Worm (Caenorhabditis elegans): ENCODE results near the gene clec-157.

Gene clec-157

ce11 chrIII:4873395-4873794 is 29.2 kb upstream of the clec-157 start:
- TF ChIP-seq T22C8.4 (GFP tag; IDR thresholded peaks at IDR 0.05): no peak
- no peak for TF ChIP-seq ztf-29 (GFP tag; IDR thresholded peaks at IDR 0.05)
- no peak for TF ChIP-seq flt-1 (GFP tag; IDR thresholded peaks at IDR 0.05)
- TF ChIP-seq med-1 (GFP tag; optimal IDR thresholded peaks at IDR 0.05; ENCODE audit: insufficient read depth): no peak
- TF ChIP-seq cog-1 (tag; optimal IDR thresholded peaks at IDR 0.05): no peak
- TF ChIP-seq ref-1 (GFP tag; conservative IDR thresholded peaks at IDR 0.05): no peak
- no peak for TF ChIP-seq klf-2 (GFP tag; conservative IDR thresholded peaks at IDR 0.05)
- no peak for TF ChIP-seq ztf-23 (GFP tag; IDR thresholded peaks at IDR 0.05)

ce11 chrIII:4870478-4870877 is 26.3 kb upstream of the clec-157 start, which contains the start of gene gipc-1:
Gene gipc-1, plus strand, starts transcription at chrIII:4870778.
- TF ChIP-seq ref-1 (GFP tag; conservative IDR thresholded peaks at IDR 0.05) (no peak), med-1 (GFP tag; optimal IDR thresholded peaks at IDR 0.05; ENCODE audit: insufficient read depth) (no peak), tab-1 (GFP tag; IDR thresholded peaks at IDR 0.05) (no peak), ztf-23 (GFP tag; IDR thresholded peaks at IDR 0.05) (no peak), flt-1 (GFP tag; IDR thresholded peaks at IDR 0.05) (no peak), cog-1 (tag; optimal IDR thresholded peaks at IDR 0.05) (no peak), klf-2 (GFP tag; conservative IDR thresholded peaks at IDR 0.05) (no peak), ztf-29 (GFP tag; IDR thresholded peaks at IDR 0.05) (no peak), T22C8.4 (GFP tag; IDR thresholded peaks at IDR 0.05) (no peak)

- TF ChIP-seq ztf-23 (GFP tag; IDR thresholded peaks at IDR 0.05) (no peak), klf-2 (GFP tag; conservative IDR thresholded peaks at IDR 0.05) (no peak), med-1 (GFP tag; optimal IDR thresholded peaks at IDR 0.05; ENCODE audit: insufficient read depth) (no peak), flt-1 (GFP tag; IDR thresholded peaks at IDR 0.05) (no peak), ztf-29 (GFP tag; IDR thresholded peaks at IDR 0.05) (no peak), tab-1 (GFP tag; IDR thresholded peaks at IDR 0.05) (no peak), cog-1 (tag; optimal IDR thresholded peaks at IDR 0.05) (no peak), T22C8.4 (GFP tag; IDR thresholded peaks at IDR 0.05) (no peak), ref-1 (GFP tag; conservative IDR thresholded peaks at IDR 0.05) (no peak)
Observed at ce11 chrIII:4868643-4869042, 24.4 kb upstream of the clec-157 start, which contains the start of the genes msd-4 and C35D10.3. Gene msd-4, minus strand, starts transcription at chrIII:4868743. Gene C35D10.3, plus strand, starts transcription at chrIII:4868921.

- TF ChIP-seq klf-2 (GFP tag; conservative IDR thresholded peaks at IDR 0.05): no peak
- no peak for TF ChIP-seq cog-1 (tag; optimal IDR thresholded peaks at IDR 0.05)
- no peak for TF ChIP-seq med-1 (GFP tag; optimal IDR thresholded peaks at IDR 0.05; ENCODE audit: insufficient read depth)
- no peak for TF ChIP-seq T22C8.4 (GFP tag; IDR thresholded peaks at IDR 0.05)
- TF ChIP-seq ztf-23 (GFP tag; IDR thresholded peaks at IDR 0.05): no peak
- no peak for TF ChIP-seq ref-1 (GFP tag; conservative IDR thresholded peaks at IDR 0.05)
- no peak for TF ChIP-seq tab-1 (GFP tag; IDR thresholded peaks at IDR 0.05)
Observed at ce11 chrIII:4866762-4867161, 22.5 kb upstream of the clec-157 start, which contains the start of gene C35D10.17. Gene C35D10.17, plus strand, starts transcription at chrIII:4867062.

ce11 chrIII:4863127-4863526 is 18.9 kb upstream of the clec-157 start, which contains the start of gene coq-8:
Gene coq-8, plus strand, starts transcription at chrIII:4863427.
- TF ChIP-seq ref-1 (GFP tag; conservative IDR thresholded peaks at IDR 0.05): no peak
- no peak for TF ChIP-seq ztf-29 (GFP tag; IDR thresholded peaks at IDR 0.05)
- no peak for TF ChIP-seq cog-1 (tag; optimal IDR thresholded peaks at IDR 0.05)
- no peak for TF ChIP-seq tab-1 (GFP tag; IDR thresholded peaks at IDR 0.05)
- no peak for TF ChIP-seq T22C8.4 (GFP tag; IDR thresholded peaks at IDR 0.05)
- TF ChIP-seq ztf-23 (GFP tag; IDR thresholded peaks at IDR 0.05): no peak
- no peak for TF ChIP-seq med-1 (GFP tag; optimal IDR thresholded peaks at IDR 0.05; ENCODE audit: insufficient read depth)
- no peak for TF ChIP-seq klf-2 (GFP tag; conservative IDR thresholded peaks at IDR 0.05)
- TF ChIP-seq flt-1 (GFP tag; IDR thresholded peaks at IDR 0.05): no peak

- no peak for TF ChIP-seq flt-1 (GFP tag; IDR thresholded peaks at IDR 0.05)
- no peak for TF ChIP-seq ref-1 (GFP tag; conservative IDR thresholded peaks at IDR 0.05)
- TF ChIP-seq cog-1 (tag; optimal IDR thresholded peaks at IDR 0.05): no peak
- no peak for TF ChIP-seq tab-1 (GFP tag; IDR thresholded peaks at IDR 0.05)
- no peak for TF ChIP-seq T22C8.4 (GFP tag; IDR thresholded peaks at IDR 0.05)
- no peak for TF ChIP-seq ztf-23 (GFP tag; IDR thresholded peaks at IDR 0.05)
Observed at ce11 chrIII:4861744-4862401, 17.6 kb upstream of the clec-157 start, which contains the start of the genes C35D10.10 and C35D10.5. Gene C35D10.10, minus strand, starts transcription at chrIII:4861794. Gene C35D10.5, plus strand, starts transcription at chrIII:4862351.

- no peak for TF ChIP-seq cog-1 (tag; optimal IDR thresholded peaks at IDR 0.05)
- no peak for TF ChIP-seq ref-1 (GFP tag; conservative IDR thresholded peaks at IDR 0.05)
Observed at ce11 chrIII:4859039-4859438, 14.8 kb upstream of the clec-157 start, which contains the start of gene C35D10.6. Gene C35D10.6, plus strand, starts transcription at chrIII:4859339.

- TF ChIP-seq T22C8.4 (GFP tag; IDR thresholded peaks at IDR 0.05): no peak
- no peak for TF ChIP-seq ztf-23 (GFP tag; IDR thresholded peaks at IDR 0.05)
- no peak for TF ChIP-seq tab-1 (GFP tag; IDR thresholded peaks at IDR 0.05)
- no peak for TF ChIP-seq flt-1 (GFP tag; IDR thresholded peaks at IDR 0.05)
- no peak for TF ChIP-seq ref-1 (GFP tag; conservative IDR thresholded peaks at IDR 0.05)
Observed at ce11 chrIII:4856992-4857391, 12.8 kb upstream of the clec-157 start.

- TF ChIP-seq ref-1 (GFP tag; conservative IDR thresholded peaks at IDR 0.05) (no peak), ztf-23 (GFP tag; IDR thresholded peaks at IDR 0.05) (no peak), ztf-29 (GFP tag; IDR thresholded peaks at IDR 0.05) (no peak), T22C8.4 (GFP tag; IDR thresholded peaks at IDR 0.05) (no peak), tab-1 (GFP tag; IDR thresholded peaks at IDR 0.05) (no peak), med-1 (GFP tag; optimal IDR thresholded peaks at IDR 0.05; ENCODE audit: insufficient read depth) (no peak), klf-2 (GFP tag; conservative IDR thresholded peaks at IDR 0.05) (no peak), cog-1 (tag; optimal IDR thresholded peaks at IDR 0.05) (no peak)
Observed at ce11 chrIII:4856109-4856508, 11.9 kb upstream of the clec-157 start, which contains the start of gene C35D10.7. Gene C35D10.7, plus strand, starts transcription at chrIII:4856193.

- TF ChIP-seq ztf-23 (GFP tag; IDR thresholded peaks at IDR 0.05) (no peak), ztf-29 (GFP tag; IDR thresholded peaks at IDR 0.05) (no peak), cog-1 (tag; optimal IDR thresholded peaks at IDR 0.05) (no peak), ref-1 (GFP tag; conservative IDR thresholded peaks at IDR 0.05) (no peak), tab-1 (GFP tag; IDR thresholded peaks at IDR 0.05) (no peak)
Observed at ce11 chrIII:4854918-4855317, 10.7 kb upstream of the clec-157 start, which contains the start of gene C35D10.8. Gene C35D10.8, plus strand, starts transcription at chrIII:4855218.
